Worm (Caenorhabditis elegans) whole organism, L1 larva: ENCODE results near the gene lhpp-1.

ENCODE experiments used
- C34B4.2 ChIP-seq: sonication (generic microtip); optimal IDR thresholded peaks from 2 replicates; lab custom pipeline; 2017; ENCODE audit warnings: mild to moderate bottlenecking, missing genetic modification characterization, missing compliant biosample characterization
- aha-1 ChIP-seq: fragments of 150-350 bp; optimal IDR thresholded peaks from 2 replicates; lab custom pipeline; 2014; ENCODE audit warnings: missing biosample characterization, missing genetic modification characterization
- aly-2 ChIP-seq: fragments of 150-350 bp; optimal IDR thresholded peaks from 2 replicates; lab custom pipeline; 2014; ENCODE audit warnings: missing biosample characterization, missing genetic modification characterization
- ama-1 ChIP-seq: fragments of 150-350 bp; optimal IDR thresholded peaks from 2 replicates; lab custom pipeline; 2014
- nhr-12 ChIP-seq: sonication (generic microtip); optimal IDR thresholded peaks from 2 replicates; lab custom pipeline; 2017; ENCODE audit warnings: missing biosample characterization, missing genetic modification characterization
- unc-130 ChIP-seq: fragments of 150-350 bp; optimal IDR thresholded peaks from 2 replicates; lab custom pipeline; 2017; ENCODE audit warnings: missing biosample characterization, missing genetic modification characterization, inconsistent platforms
- ztf-11 ChIP-seq, 2 experiments: sonication (generic microtip); optimal IDR thresholded peaks; 2 replicates each; lab custom pipeline; 2016 to 2017; ENCODE audit warnings: missing genetic modification characterization in 2 of 2, missing biosample characterization in 1 of 2, missing compliant biosample characterization in 1 of 2
- ztf-4 ChIP-seq: fragments of 150-350 bp; optimal IDR thresholded peaks from 2 replicates; lab custom pipeline; 2014; ENCODE audit warnings: missing biosample characterization, missing genetic modification characterization

ce11 chrV:12154554-12154953 is 42.9 kb upstream of the lhpp-1 start, which contains the start of gene C27A7.9:
- TF ChIP-seq nhr-12 (tag; lab: Kevin White, UChicago) = no peak
- no peak for TF ChIP-seq C34B4.2 (tag; lab: Kevin White, UChicago)
- TF ChIP-seq unc-130 (tag; lab: Kevin White, UChicago) = no peak
- no peak for TF ChIP-seq aly-2 (tag; lab: Kevin White, UChicago)
- TF ChIP-seq aha-1 = no peak
- no peak for TF ChIP-seq ztf-11 (tag; optimal IDR thresholded peaks at IDR 0.05; lab: Kevin White, UChicago)
- TF ChIP-seq ztf-4 = no peak
- no peak for TF ChIP-seq ama-1 (lab: Kevin White, UChicago)
